Worm (Caenorhabditis elegans): ENCODE data around the gene efn-3.

DNA sequence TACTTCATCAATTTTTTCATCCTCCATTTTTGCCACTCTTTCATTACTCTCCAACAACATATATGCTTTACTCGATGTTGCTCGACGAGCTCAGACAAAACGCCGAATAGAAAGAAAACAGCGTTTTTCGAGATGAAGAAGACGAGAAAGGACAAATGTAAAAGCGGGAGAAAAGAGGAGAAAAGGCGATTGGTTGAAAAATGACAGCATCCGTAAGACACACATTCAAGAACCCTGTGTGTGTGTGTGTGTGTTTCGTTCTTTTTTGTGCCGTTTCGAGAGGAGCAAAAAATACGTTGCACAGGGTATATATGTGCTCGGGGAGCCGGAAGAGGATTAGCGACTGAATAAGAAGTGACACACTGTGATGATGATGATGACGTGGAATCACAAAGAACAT lies 16.5 kb upstream of the efn-3 start:
- no peak for TF ChIP-seq snpc-4 (tag; optimal IDR thresholded peaks at IDR 0.05)
- TF ChIP-seq nhr-76 (tag; optimal IDR thresholded peaks at IDR 0.05) = no peak
- TF ChIP-seq elt-1 (tag; optimal IDR thresholded peaks at IDR 0.05; ENCODE audit: borderline replicate concordance, insufficient read depth) = no peak
- no peak for TF ChIP-seq unc-62 (GFP tag; optimal IDR thresholded peaks at IDR 0.05)
- TF ChIP-seq nhr-12 (tag; optimal IDR thresholded peaks at IDR 0.05) = no peak
- TF ChIP-seq hlh-1 (tag; optimal IDR thresholded peaks at IDR 0.05) = no peak
- no peak for TF ChIP-seq mep-1 (tag; optimal IDR thresholded peaks at IDR 0.05)
- TF ChIP-seq sem-2 (GFP tag; optimal IDR thresholded peaks at IDR 0.05) = no peak
- TF ChIP-seq drap-1 (GFP tag; optimal IDR thresholded peaks at IDR 0.05) = no peak
- TF ChIP-seq nhr-237 (tag; optimal IDR thresholded peaks at IDR 0.05) = no peak
- no peak for TF ChIP-seq unc-39 (tag; optimal IDR thresholded peaks at IDR 0.05)
- TF ChIP-seq lin-13 (tag; optimal IDR thresholded peaks at IDR 0.05) = no peak
- no peak for TF ChIP-seq nhr-28 (tag; optimal IDR thresholded peaks at IDR 0.05)
- no peak for TF ChIP-seq ztf-11 (tag; optimal IDR thresholded peaks at IDR 0.05)
